Fruit fly (Drosophila melanogaster): ENCODE measurements around the gene CG12279.

DNA sequence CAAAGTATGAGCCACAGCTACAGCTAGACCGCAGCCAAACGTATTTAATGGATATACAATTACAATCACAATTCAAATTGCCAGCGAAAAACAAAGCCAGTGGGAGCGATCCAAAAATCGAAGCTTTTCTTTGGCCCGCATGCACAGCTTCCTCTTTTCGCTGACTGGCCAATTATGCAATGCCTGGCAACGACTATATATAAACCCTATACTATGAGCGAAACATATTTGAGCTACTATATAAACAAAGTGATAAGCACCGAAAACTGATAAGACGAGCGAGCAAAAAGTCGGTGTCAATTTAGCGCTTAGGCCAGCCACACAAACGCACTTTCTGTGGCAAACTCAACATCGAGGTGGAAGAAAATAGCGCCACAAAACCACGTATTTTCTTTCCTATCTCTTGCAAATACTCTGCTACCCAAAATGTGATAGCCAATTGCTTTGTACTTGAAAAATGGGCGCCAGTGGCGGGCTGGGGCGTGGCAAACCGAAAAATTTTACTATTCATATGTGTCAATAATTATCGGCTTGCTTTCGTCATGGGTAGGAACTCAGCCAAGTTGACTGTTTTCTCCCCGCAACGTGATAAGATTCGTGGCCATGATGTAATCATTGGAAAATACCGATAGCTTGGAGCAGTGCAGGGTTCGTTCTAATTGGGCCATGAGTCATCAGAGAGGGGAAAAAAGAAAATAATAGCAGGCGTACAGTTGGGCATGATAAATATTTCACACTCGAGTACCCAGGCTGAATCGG lies 5.1 kb upstream of the CG12279 start:
- TF ChIP-seq h (optimal IDR thresholded peaks at IDR 0.05) (no peak), insv (optimal IDR thresholded peaks at IDR 0.05) (no peak), psq (optimal IDR thresholded peaks at IDR 0.05) (no peak), Sin3A (optimal IDR thresholded peaks at IDR 0.05) (no peak), Myc (optimal IDR thresholded peaks at IDR 0.05) (no peak)
